Worm (Caenorhabditis elegans) whole organism, L4/young adult: Measurements from ENCODE around the gene col-152.

Experiments used
- W03F9.2 ChIP-seq: fragments of 150-350 bp; optimal IDR thresholded peaks from 2 replicates; lab custom pipeline; 2014; ENCODE audit warnings: missing biosample characterization, missing genetic modification characterization
- him-1 ChIP-seq: sonication (generic microtip); optimal IDR thresholded peaks from 2 replicates; lab custom pipeline; 2016; ENCODE audit warnings: missing genotype, missing genetic modification reagents, missing genetic modification characterization, missing compliant biosample characterization

DNA sequence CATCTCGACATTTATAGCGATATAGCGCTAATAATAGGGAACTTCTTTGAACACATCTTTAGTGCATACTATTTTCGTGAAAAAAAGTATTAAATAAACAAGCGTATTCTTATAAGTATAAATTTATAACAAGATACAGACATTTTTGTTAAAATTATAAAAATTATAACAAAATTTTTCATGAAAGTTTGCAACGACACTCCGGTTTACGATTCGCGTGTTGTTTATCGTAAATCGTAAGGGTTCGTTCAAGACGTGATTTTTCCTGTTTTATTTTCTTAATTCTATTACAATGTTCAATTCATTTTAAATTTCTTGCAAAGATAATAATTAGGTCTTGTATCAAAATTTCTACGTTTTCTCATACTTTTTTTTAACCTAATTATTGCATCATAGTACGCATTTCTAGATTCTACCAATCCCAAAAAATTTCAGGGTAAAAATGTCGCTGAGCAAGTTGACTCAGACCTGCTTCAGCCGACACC lies 38.0 kb downstream of the col-152 start, which contains the start of gene scpl-4:
- TF ChIP-seq him-1 (no peak), W03F9.2 (tag; lab: Kevin White, UChicago) (no peak)
